Fruit fly (Drosophila melanogaster): ENCODE results near the gene CG14421.
A peak's percentile ranks its signal among the peaks of the same experiment; 100 is the strongest.

Gene CG14421

DNA sequence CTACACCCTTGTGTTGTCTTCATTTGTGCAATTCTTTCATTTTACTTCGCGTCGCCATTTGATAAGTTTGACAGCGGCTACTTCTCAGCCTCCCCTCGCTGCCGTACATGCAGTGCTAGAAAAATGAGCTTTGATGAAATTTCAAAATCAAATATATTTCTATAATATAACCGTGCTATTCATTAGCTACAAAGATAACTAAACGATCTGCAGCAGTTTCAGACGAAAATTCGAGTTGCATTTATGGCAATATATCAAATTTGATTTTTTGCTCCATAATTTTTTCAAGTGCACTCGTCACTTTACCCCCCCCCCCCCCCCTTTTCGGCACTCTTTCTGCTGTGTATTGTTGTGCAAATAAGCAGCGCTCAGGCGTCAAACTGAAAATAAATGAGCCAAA, 28.6 kb upstream of the CG14421 start (continued):
- no peak for TF ChIP-seq Hr39 (optimal IDR thresholded peaks at IDR 0.05)
- TF ChIP-seq CG12769 (tag; optimal IDR thresholded peaks at IDR 0.05): peak; percentile 11
- peak; percentile 45 for TF ChIP-seq CG18599 (GFP tag; optimal IDR thresholded peaks at IDR 0.05)
- TF ChIP-seq Asciz (GFP tag; optimal IDR thresholded peaks at IDR 0.05): no peak
- TF ChIP-seq trem (tag; optimal IDR thresholded peaks at IDR 0.05): no peak
- no peak for TF ChIP-seq CG12942 (GFP tag; optimal IDR thresholded peaks at IDR 0.05)
- 0 out of 2 replicates have a peak, but pooled peaks have one; percentile 14 for TF ChIP-seq CG17328 (GFP tag; IDR thresholded peaks at IDR 0.05)
- TF ChIP-seq CG15073 (GFP tag; optimal IDR thresholded peaks at IDR 0.05): no peak
- TF ChIP-seq NK7.1 (GFP tag; optimal IDR thresholded peaks at IDR 0.05): no peak
- TF ChIP-seq insv (GFP tag; optimal IDR thresholded peaks at IDR 0.05): no peak
- no peak for TF ChIP-seq CG31441 (GFP tag; IDR thresholded peaks at IDR 0.05)
- TF ChIP-seq phol (tag; optimal IDR thresholded peaks at IDR 0.05): peak; percentile 20
- no peak; the same call in 1 of the 2 replicates for TF ChIP-seq CG10366 (GFP tag; IDR thresholded peaks at IDR 0.05)
- no peak for TF ChIP-seq CG15696 (tag; optimal IDR thresholded peaks at IDR 0.05)
- no peak for TF ChIP-seq CG11085 (GFP tag; IDR thresholded peaks at IDR 0.05)
- TF ChIP-seq pb (GFP tag; optimal IDR thresholded peaks at IDR 0.05): no peak
- no peak for TF ChIP-seq CG9797 (GFP tag; optimal IDR thresholded peaks at IDR 0.05)
- no peak for TF ChIP-seq btn (GFP tag; optimal IDR thresholded peaks at IDR 0.05)
- no peak for TF ChIP-seq unc-4 (GFP tag; IDR thresholded peaks at IDR 0.05; ENCODE audit: partially characterized antibody)
- TF ChIP-seq CG9876 (GFP tag; optimal IDR thresholded peaks at IDR 0.05): no peak
- TF ChIP-seq CG4424 (GFP tag; optimal IDR thresholded peaks at IDR 0.05): no peak
- no peak for TF ChIP-seq crp (GFP tag; optimal IDR thresholded peaks at IDR 0.05)
- no peak for TF ChIP-seq Rx (GFP tag; IDR thresholded peaks at IDR 0.05)
- no peak for TF ChIP-seq Bdp1 (GFP tag; optimal IDR thresholded peaks at IDR 0.05)
- TF ChIP-seq slbo (GFP tag; IDR thresholded peaks at IDR 0.05): peak; percentile 54
- TF ChIP-seq pan (optimal IDR thresholded peaks at IDR 0.05): no peak
- TF ChIP-seq pan (GFP tag; optimal IDR thresholded peaks at IDR 0.05 in 1 of 2, IDR thresholded peaks at IDR 0.05 in 1 of 2): no peak
- no peak for TF ChIP-seq CG33213 (GFP tag; optimal IDR thresholded peaks at IDR 0.05)
- no peak for TF ChIP-seq CG6791 (GFP tag; IDR thresholded peaks at IDR 0.05; ENCODE audit: partially characterized antibody)
- TF ChIP-seq CG14710 (tag; optimal IDR thresholded peaks at IDR 0.05): no peak
- TF ChIP-seq jigr1 (GFP tag; IDR thresholded peaks at IDR 0.05): no peak
- TF ChIP-seq CG5953 (GFP tag; IDR thresholded peaks at IDR 0.05): no peak
- TF ChIP-seq gt (GFP tag; IDR thresholded peaks at IDR 0.05): no peak
- no peak for TF ChIP-seq kah (GFP tag; optimal IDR thresholded peaks at IDR 0.05)
- no peak for TF ChIP-seq CG10959 (GFP tag; IDR thresholded peaks at IDR 0.05)
- no peak for TF ChIP-seq Chrac-16 (GFP tag; optimal IDR thresholded peaks at IDR 0.05)
- no peak for TF ChIP-seq CG18764 (GFP tag; optimal IDR thresholded peaks at IDR 0.05)
- no peak for TF ChIP-seq gcm (GFP tag; optimal IDR thresholded peaks at IDR 0.05)
- TF ChIP-seq CG17612 (GFP tag; IDR thresholded peaks at IDR 0.05): no peak
- no peak for TF ChIP-seq CG11398 (GFP tag; optimal IDR thresholded peaks at IDR 0.05)
- TF ChIP-seq E2f1 (GFP tag; IDR thresholded peaks at IDR 0.05): no peak
- peak; percentile 53 for TF ChIP-seq gem (tag; optimal IDR thresholded peaks at IDR 0.05)
- TF ChIP-seq CG2202 (tag; optimal IDR thresholded peaks at IDR 0.05): no peak
- no peak for TF ChIP-seq Side (GFP tag; optimal IDR thresholded peaks at IDR 0.05)
- no peak for TF ChIP-seq Sox100B (GFP tag; optimal IDR thresholded peaks at IDR 0.05)
- no peak for TF ChIP-seq Sry-δ (GFP tag; optimal IDR thresholded peaks at IDR 0.05)
- no peak for TF ChIP-seq slp2 (GFP tag; optimal IDR thresholded peaks at IDR 0.05)
- TF ChIP-seq CG6854 (GFP tag; optimal IDR thresholded peaks at IDR 0.05): no peak
- no peak for TF ChIP-seq Vsx1 (GFP tag; optimal IDR thresholded peaks at IDR 0.05)
- no peak for TF ChIP-seq B-H1 (GFP tag; IDR thresholded peaks at IDR 0.05)
- no peak for TF ChIP-seq TFAM (GFP tag; optimal IDR thresholded peaks at IDR 0.05)
- TF ChIP-seq CG14441 (GFP tag; IDR thresholded peaks at IDR 0.05): 0 out of 2 replicates have a peak, but pooled peaks have one; percentile 39
- peak; percentile 20 for TF ChIP-seq CG2120 (GFP tag; optimal IDR thresholded peaks at IDR 0.05)
